Fruit fly (Drosophila melanogaster): ENCODE results near the gene CG32237.

- TF ChIP-seq Gug (GFP tag; IDR thresholded peaks at IDR 0.05) (no peak), fkh (GFP tag; optimal IDR thresholded peaks at IDR 0.05) (no peak), spab (GFP tag; optimal IDR thresholded peaks at IDR 0.05) (no peak), Hr39 (GFP tag; optimal IDR thresholded peaks at IDR 0.05) (no peak), fd59A (GFP tag; optimal IDR thresholded peaks at IDR 0.05) (no peak), CG7368 (GFP tag; optimal IDR thresholded peaks at IDR 0.05) (no peak), CG4318 (GFP tag; optimal IDR thresholded peaks at IDR 0.05) (no peak), CG10631 (GFP tag; optimal IDR thresholded peaks at IDR 0.05) (no peak), CG6808 (GFP tag; optimal IDR thresholded peaks at IDR 0.05) (no peak), Met (GFP tag; optimal IDR thresholded peaks at IDR 0.05) (no peak), Sox15 (GFP tag; optimal IDR thresholded peaks at IDR 0.05) (no peak), CG11902 (GFP tag; optimal IDR thresholded peaks at IDR 0.05) (no peak), CG11294 (GFP tag; IDR thresholded peaks at IDR 0.05) (no peak)
Measured at dm6 chr3L:4842710-4843109, 9.6 kb downstream of the CG32237 start.
